Worm (Caenorhabditis elegans) whole organism, mixed stage, embryonic: Measurements from ENCODE around the gene F26A1.7.

ENCODE experiments used
- M03D4.4 ChIP-seq: sonication (generic microtip); optimal IDR thresholded peaks from 2 replicates; lab custom pipeline; 2017; ENCODE audit warnings: mild to moderate bottlenecking, missing genetic modification characterization, missing compliant biosample characterization
- bed-3 ChIP-seq: fragments of 200-800 bp; sonication (Bioruptor generic); optimal IDR thresholded peaks from 3 replicates; lab custom pipeline; 2018; ENCODE audit warnings: mild to moderate bottlenecking, missing genetic modification characterization, moderate library complexity, missing compliant biosample characterization
- ceh-39 ChIP-seq: fragments of 150-350 bp; optimal IDR thresholded peaks from 2 replicates; lab custom pipeline; 2014; ENCODE audit warnings: missing biosample characterization, missing genetic modification characterization
- ceh-43 ChIP-seq: fragments of 200-800 bp; sonication (Bioruptor generic); optimal IDR thresholded peaks from 2 replicates; lab custom pipeline; 2018; ENCODE audit warnings: mild to moderate bottlenecking, missing genetic modification characterization, moderate library complexity, missing compliant biosample characterization
- ceh-83 ChIP-seq: fragments of 200-800 bp; sonication (Bioruptor generic); optimal IDR thresholded peaks from 2 replicates; lab custom pipeline; 2018; ENCODE audit warnings: mild to moderate bottlenecking, missing genetic modification characterization, missing compliant biosample characterization
- ces-1 ChIP-seq: fragments of 150-350 bp; optimal IDR thresholded peaks from 2 replicates; lab custom pipeline; 2014; ENCODE audit warnings: missing biosample characterization, missing genetic modification reagents, missing genetic modification characterization
- drap-1 ChIP-seq: fragments of 200-800 bp; sonication (Bioruptor generic); optimal IDR thresholded peaks from 3 replicates; lab custom pipeline; 2018; ENCODE audit warnings: mild to moderate bottlenecking, missing genetic modification characterization, missing compliant biosample characterization
- elt-1 ChIP-seq: sonication (generic microtip); optimal IDR thresholded peaks from 2 replicates; lab custom pipeline; 2017; ENCODE audit warnings: missing genetic modification characterization, mild to moderate bottlenecking, missing compliant biosample characterization, antibody characterized with exemption, moderate library complexity, borderline replicate concordance; ENCODE audit not compliant: insufficient read depth
- flh-1 ChIP-seq: fragments of 200-800 bp; sonication (Bioruptor generic); optimal IDR thresholded peaks from 2 replicates; lab custom pipeline; 2018; ENCODE audit warnings: mild to moderate bottlenecking, missing genetic modification characterization, moderate library complexity, missing compliant biosample characterization
- ham-2 ChIP-seq: fragments of 200-800 bp; sonication (Bioruptor generic); optimal IDR thresholded peaks from 2 replicates; lab custom pipeline; 2018; ENCODE audit warnings: mild to moderate bottlenecking, missing genetic modification characterization, missing compliant biosample characterization
- hlh-1 ChIP-seq: fragments of 150-350 bp; optimal IDR thresholded peaks from 2 replicates; lab custom pipeline; 2014; ENCODE audit warnings: missing biosample characterization, missing genetic modification reagents, missing genetic modification characterization
- lin-13 ChIP-seq: fragments of 150-350 bp; optimal IDR thresholded peaks from 2 replicates; lab custom pipeline; 2014; ENCODE audit warnings: missing biosample characterization, missing genetic modification characterization
- lin-32 ChIP-seq: fragments of 200-800 bp; sonication (Bioruptor generic); optimal IDR thresholded peaks from 2 replicates; lab custom pipeline; 2018; ENCODE audit warnings: mild to moderate bottlenecking, missing genetic modification characterization, missing compliant biosample characterization
- lsy-2 ChIP-seq: fragments of 150-350 bp; optimal IDR thresholded peaks from 2 replicates; lab custom pipeline; 2014; ENCODE audit warnings: missing biosample characterization, missing genetic modification characterization
- mep-1 ChIP-seq: fragments of 150-350 bp; optimal IDR thresholded peaks from 2 replicates; lab custom pipeline; 2017; ENCODE audit warnings: missing biosample characterization, missing genetic modification reagents, missing genetic modification characterization, inconsistent platforms
- nhr-12 ChIP-seq: fragments of 150-350 bp; optimal IDR thresholded peaks from 2 replicates; lab custom pipeline; 2014; ENCODE audit warnings: missing biosample characterization, missing genetic modification characterization
- nhr-2 ChIP-seq: fragments of 150-350 bp; optimal IDR thresholded peaks from 2 replicates; lab custom pipeline; 2014; ENCODE audit warnings: missing biosample characterization, missing genetic modification characterization
- nhr-237 ChIP-seq: fragments of 150-350 bp; optimal IDR thresholded peaks from 2 replicates; lab custom pipeline; 2014; ENCODE audit warnings: missing biosample characterization, missing genetic modification characterization
- nhr-28 ChIP-seq: fragments of 150-350 bp; optimal IDR thresholded peaks from 2 replicates; lab custom pipeline; 2014; ENCODE audit warnings: missing biosample characterization, missing genetic modification characterization
- nhr-76 ChIP-seq: sonication (generic microtip); optimal IDR thresholded peaks from 2 replicates; lab custom pipeline; 2017; ENCODE audit warnings: missing biosample characterization, missing genetic modification characterization
- pha-4 ChIP-seq: fragments of 150-350 bp; optimal IDR thresholded peaks from 2 replicates; lab custom pipeline; 2018; ENCODE audit warnings: missing biosample characterization, missing genetic modification reagents, missing genetic modification characterization
- sem-2 ChIP-seq: fragments of 200-800 bp; sonication (Bioruptor generic); optimal IDR thresholded peaks from 2 replicates; lab custom pipeline; 2018; ENCODE audit warnings: mild to moderate bottlenecking, missing genetic modification characterization, missing compliant biosample characterization
- snpc-4 ChIP-seq: fragments of 150-350 bp; optimal IDR thresholded peaks from 2 replicates; lab custom pipeline; 2014; ENCODE audit warnings: missing biosample characterization, missing genetic modification characterization
- sptf-1 ChIP-seq: sonication (generic microtip); optimal IDR thresholded peaks from 2 replicates; lab custom pipeline; 2017; ENCODE audit warnings: mild to moderate bottlenecking, missing genetic modification characterization, moderate library complexity, missing compliant biosample characterization
- tbx-8 ChIP-seq: fragments of 200-800 bp; sonication (Bioruptor generic); optimal IDR thresholded peaks from 2 replicates; lab custom pipeline; 2018; ENCODE audit warnings: mild to moderate bottlenecking, missing genetic modification characterization, moderate library complexity, missing compliant biosample characterization
- unc-120 ChIP-seq: sonication (generic microtip); optimal IDR thresholded peaks from 2 replicates; lab custom pipeline; 2017; ENCODE audit warnings: missing genetic modification characterization, missing compliant biosample characterization; ENCODE audit not compliant: poor library complexity, severe bottlenecking
- unc-62 ChIP-seq: fragments of 150-350 bp; optimal IDR thresholded peaks from 2 replicates; lab custom pipeline; 2014; ENCODE audit warnings: missing biosample characterization, missing genetic modification reagents, missing genetic modification characterization
- zip-8 ChIP-seq: fragments of 150-350 bp; optimal IDR thresholded peaks from 2 replicates; lab custom pipeline; 2014; ENCODE audit warnings: missing biosample characterization, missing genetic modification characterization
- ztf-11 ChIP-seq: fragments of 150-350 bp; optimal IDR thresholded peaks from 2 replicates; lab custom pipeline; 2014; ENCODE audit warnings: missing biosample characterization, missing genetic modification characterization

The F26A1.7 gene

ce11 chrIII:4809526-4810153 is 10.1 kb downstream of the F26A1.7 start, which contains the start of gene pal-1:
Gene pal-1 (minus strand): TSS chrIII:4809576.
- peak; percentile 53 for TF ChIP-seq nhr-2 (tag; lab: Kevin White, UChicago)
- no peak for TF ChIP-seq nhr-237 (tag; lab: Kevin White, UChicago)
- TF ChIP-seq zip-8, result peak; percentile 60
- TF ChIP-seq, all 35 proteins: peak for 2

ce11 chrIII:4808089-4808488 is 11.7 kb downstream of the F26A1.7 start:
- no peak for TF ChIP-seq nhr-76 (tag; lab: Kevin White, UChicago)
- TF ChIP-seq lsy-2 (tag; lab: Kevin White, UChicago), result peak; percentile 87

ce11 chrIII:4806345-4806744 is 13.4 kb downstream of the F26A1.7 start:
- TF ChIP-seq lin-13 (tag; lab: Kevin White, UChicago), result no peak
- TF ChIP-seq ham-2 (GFP tag; lab: Kevin White, UChicago), result no peak
- peak; percentile 95 for TF ChIP-seq nhr-2 (tag; lab: Kevin White, UChicago)
- no peak for TF ChIP-seq unc-62 (GFP tag; lab: Kevin White, UChicago)
- no peak for TF ChIP-seq nhr-12 (tag; lab: Kevin White, UChicago)

DNA sequence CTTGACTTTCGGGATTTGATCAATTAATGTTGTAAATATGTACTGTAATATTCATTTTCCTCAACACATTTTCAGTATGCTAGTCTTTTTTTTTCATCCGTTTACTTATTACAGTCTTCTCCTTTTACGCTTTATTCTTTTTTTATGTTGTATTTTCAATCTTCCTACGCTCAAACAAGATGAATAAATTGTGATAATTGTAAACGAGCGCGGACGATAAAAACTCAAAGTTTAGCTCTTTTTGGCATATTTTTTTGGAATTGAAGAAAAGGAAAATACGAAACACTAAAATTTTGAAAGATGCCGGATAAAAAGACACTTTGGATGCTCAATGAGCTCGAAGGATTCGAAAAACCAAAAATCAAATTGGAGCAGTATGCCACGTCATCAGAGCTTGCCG is 17.0 kb downstream of the F26A1.7 start, which contains the start of gene metl-5:
Gene metl-5 (plus strand): TSS at position 301 of the 400 bp plus-strand sequence.
- no peak for TF ChIP-seq ztf-11 (tag; lab: Kevin White, UChicago)
- no peak for TF ChIP-seq ces-1 (GFP tag; lab: Kevin White, UChicago)

- TF ChIP-seq nhr-2 (tag; lab: Kevin White, UChicago), result no peak
- TF ChIP-seq flh-1 (GFP tag; lab: Kevin White, UChicago), result no peak
- no peak for TF ChIP-seq lsy-2 (tag; lab: Kevin White, UChicago)
- no peak for TF ChIP-seq ham-2 (GFP tag; lab: Kevin White, UChicago)
- no peak for TF ChIP-seq ceh-83 (GFP tag; lab: Kevin White, UChicago)
- no peak for TF ChIP-seq hlh-1 (tag; lab: Kevin White, UChicago)
- no peak for TF ChIP-seq ztf-11 (tag; lab: Kevin White, UChicago)
- no peak for TF ChIP-seq tbx-8 (GFP tag; lab: Kevin White, UChicago)
- TF ChIP-seq snpc-4 (tag; lab: Kevin White, UChicago), result no peak
- no peak for TF ChIP-seq unc-62 (GFP tag; lab: Kevin White, UChicago)
- no peak for TF ChIP-seq lin-32 (GFP tag; lab: Kevin White, UChicago)
- TF ChIP-seq nhr-28, result no peak
- TF ChIP-seq sem-2 (GFP tag; lab: Kevin White, UChicago), result no peak
- TF ChIP-seq elt-1 (tag; lab: Kevin White, UChicago), result no peak
- TF ChIP-seq ceh-39 (tag; lab: Kevin White, UChicago), result no peak
Observed at ce11 chrIII:4796536-4796935, 23.2 kb downstream of the F26A1.7 start, which contains the start of gene tag-325. Gene tag-325 (plus strand): TSS chrIII:4796836.

- TF ChIP-seq lsy-2 (tag; lab: Kevin White, UChicago) (peak; percentile 14), mep-1 (peak; percentile 42), pha-4 (tag; lab: Kevin White, UChicago) (peak; percentile 68), nhr-2 (tag; lab: Kevin White, UChicago) (peak; percentile 31), sem-2 (GFP tag; lab: Kevin White, UChicago) (no peak), nhr-237 (tag; lab: Kevin White, UChicago) (peak; percentile 68), ceh-39 (tag; lab: Kevin White, UChicago) (peak; percentile 69), ztf-11 (tag; lab: Kevin White, UChicago) (no peak), hlh-1 (tag; lab: Kevin White, UChicago) (peak; percentile 16), ceh-43 (no peak)
Observed at ce11 chrIII:4796039-4796438, 23.7 kb downstream of the F26A1.7 start.

DNA sequence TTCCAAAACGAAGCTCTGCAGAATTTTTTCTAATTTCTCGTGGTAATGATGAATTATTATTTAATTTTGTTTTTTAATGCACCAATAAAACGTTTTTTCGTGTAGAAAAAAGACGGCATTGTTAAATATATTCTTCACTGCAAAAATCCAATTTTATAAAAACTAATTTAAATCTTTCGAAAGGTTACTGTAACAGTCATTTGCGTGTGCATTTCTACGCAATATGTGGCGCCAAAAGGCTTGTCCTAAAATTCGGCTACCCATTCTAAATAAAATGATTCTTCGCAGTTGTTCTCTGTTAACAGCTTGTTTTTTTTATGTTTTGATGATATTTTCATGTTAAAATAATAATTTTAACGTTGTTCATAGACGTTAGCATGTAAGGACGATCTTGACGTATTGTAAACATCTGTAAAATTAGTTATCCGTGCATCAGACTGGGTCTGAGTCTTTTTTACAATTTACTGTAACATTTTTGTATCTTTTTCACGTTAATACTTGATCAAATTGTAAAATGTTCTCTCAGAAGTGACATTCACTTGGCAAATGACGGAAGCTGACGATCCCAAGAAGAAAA is 27.1 kb downstream of the F26A1.7 start, which contains the start of gene mip-1:
Gene mip-1 (plus strand): TSS at position 527 of the 577 bp plus-strand sequence.
- TF ChIP-seq hlh-1 (tag; lab: Kevin White, UChicago), result no peak
- no peak for TF ChIP-seq snpc-4 (tag; lab: Kevin White, UChicago)
- no peak for TF ChIP-seq ham-2 (GFP tag; lab: Kevin White, UChicago)
- no peak for TF ChIP-seq sptf-1 (tag; lab: Kevin White, UChicago)
- TF ChIP-seq unc-120 (tag; lab: Kevin White, UChicago), result no peak
- TF ChIP-seq nhr-76 (tag; lab: Kevin White, UChicago), result no peak
- TF ChIP-seq ceh-43, result no peak
- no peak for TF ChIP-seq bed-3 (GFP tag; lab: Kevin White, UChicago)
- no peak for TF ChIP-seq drap-1
- TF ChIP-seq M03D4.4, result no peak
- TF ChIP-seq nhr-28, result no peak
- TF ChIP-seq ceh-83 (GFP tag; lab: Kevin White, UChicago), result no peak
- TF ChIP-seq sem-2 (GFP tag; lab: Kevin White, UChicago), result no peak
- TF ChIP-seq pha-4 (tag; lab: Kevin White, UChicago), result no peak
- TF ChIP-seq zip-8, result no peak
- TF ChIP-seq mep-1, result no peak
- no peak for TF ChIP-seq tbx-8 (GFP tag; lab: Kevin White, UChicago)
- no peak for TF ChIP-seq nhr-12 (tag; lab: Kevin White, UChicago)
- no peak for TF ChIP-seq ztf-11 (tag; lab: Kevin White, UChicago)
